Fruit fly (Drosophila melanogaster): ENCODE data around the gene AcCoAS.
A peak's percentile ranks its signal among the peaks of the same experiment; 100 is the strongest.

The AcCoAS gene

dm6 chr3L:21223268-21223667 lies 56.8 kb downstream of the AcCoAS start:
- TF ChIP-seq Smox (GFP tag; optimal IDR thresholded peaks at IDR 0.05) (no peak), ss (GFP tag; optimal IDR thresholded peaks at IDR 0.05) (no peak), Ets21C (GFP tag; optimal IDR thresholded peaks at IDR 0.05) (no peak), Hr4 (GFP tag; optimal IDR thresholded peaks at IDR 0.05) (peak; percentile 60), CG32006 (GFP tag; optimal IDR thresholded peaks at IDR 0.05) (peak; percentile 57), svp (GFP tag) (peak; percentile 30), CG8119 (GFP tag; IDR thresholded peaks at IDR 0.05) (peak; percentile 30; the same call in 1 of the 3 replicates), Eip78C (GFP tag) (peak; percentile 86), Lpt (GFP tag; optimal IDR thresholded peaks at IDR 0.05) (peak; percentile 26), CG3919 (GFP tag; optimal IDR thresholded peaks at IDR 0.05) (peak; percentile 39), eg (GFP tag; IDR thresholded peaks at IDR 0.05) (peak; percentile 59; the same call in 2 of the 3 replicates), acj6 (GFP tag; optimal IDR thresholded peaks at IDR 0.05) (peak; percentile 33), CG11294 (GFP tag; IDR thresholded peaks at IDR 0.05) (no peak), CG7368 (GFP tag; optimal IDR thresholded peaks at IDR 0.05) (no peak), CG6163 (GFP tag; IDR thresholded peaks at IDR 0.05) (no peak), CG11762 (GFP tag; optimal IDR thresholded peaks at IDR 0.05; ENCODE audit: insufficient read depth) (peak; percentile 8), fkh (GFP tag; optimal IDR thresholded peaks at IDR 0.05) (no peak), CG8632 (GFP tag; optimal IDR thresholded peaks at IDR 0.05) (no peak), OdsH (GFP tag; optimal IDR thresholded peaks at IDR 0.05) (peak; percentile 34), lz (GFP tag; optimal IDR thresholded peaks at IDR 0.05) (no peak), Ets96B (tag; optimal IDR thresholded peaks at IDR 0.05) (peak; percentile 3), Sox14 (GFP tag; optimal IDR thresholded peaks at IDR 0.05) (peak; percentile 9), CG15336 (GFP tag; IDR thresholded peaks at IDR 0.05) (peak; percentile 78), dac (GFP tag; optimal IDR thresholded peaks at IDR 0.05) (no peak), achi (GFP tag; optimal IDR thresholded peaks at IDR 0.05) (peak; percentile 38), pdm3 (GFP tag; optimal IDR thresholded peaks at IDR 0.05) (peak; percentile 47), CG6276 (GFP tag; optimal IDR thresholded peaks at IDR 0.05) (peak; percentile 61), Gug (GFP tag; IDR thresholded peaks at IDR 0.05) (peak; percentile 31; the same call in 1 of the 2 replicates), salr (GFP tag; optimal IDR thresholded peaks at IDR 0.05) (peak in 1 of 2 experiments; percentile 38), topi (GFP tag; optimal IDR thresholded peaks at IDR 0.05) (no peak), Eip75B (GFP tag; optimal IDR thresholded peaks at IDR 0.05) (no peak)

Measured in whole organism, prepupa.